Fruit fly (Drosophila melanogaster): ENCODE data around the gene Ranbp21.

Gene Ranbp21

dm6 chrX:19692951-19693698 lies 41.1 kb upstream of the Ranbp21 start, which contains the start of gene Mer (continued):
- TF ChIP-seq Myb (GFP tag; optimal IDR thresholded peaks at IDR 0.05) (peak; percentile 71), Bteb2 (GFP tag; optimal IDR thresholded peaks at IDR 0.05) (peak; percentile 85), CG4328 (GFP tag; optimal IDR thresholded peaks at IDR 0.05) (peak; percentile 74), Antp (GFP tag; optimal IDR thresholded peaks at IDR 0.05) (peak; percentile 92), CG10147 (GFP tag; optimal IDR thresholded peaks at IDR 0.05) (peak; percentile 78), CG8089 (GFP tag; optimal IDR thresholded peaks at IDR 0.05) (peak; percentile 71), lov (optimal IDR thresholded peaks at IDR 0.05) (no peak), lov (GFP tag; IDR thresholded peaks at IDR 0.05) (peak; percentile 48; the same call in 1 of the 3 replicates), D19A (tag; optimal IDR thresholded peaks at IDR 0.05) (peak; percentile 76), CG1792 (GFP tag; optimal IDR thresholded peaks at IDR 0.05) (peak; percentile 71), CG12236 (GFP tag; optimal IDR thresholded peaks at IDR 0.05) (peak; percentile 51), CG13296 (GFP tag; optimal IDR thresholded peaks at IDR 0.05) (peak; percentile 87), HLH3B (GFP tag; IDR thresholded peaks at IDR 0.05) (peak; percentile 83), CG32767 (GFP tag; IDR thresholded peaks at IDR 0.05) (peak; percentile 90), sim (GFP tag; IDR thresholded peaks at IDR 0.05) (peak; percentile 67), Hsf (GFP tag; optimal IDR thresholded peaks at IDR 0.05) (peak; percentile 88), Lpt (GFP tag; optimal IDR thresholded peaks at IDR 0.05) (no peak), Hmx (GFP tag; optimal IDR thresholded peaks at IDR 0.05) (peak; percentile 49), Eip74EF (GFP tag; optimal IDR thresholded peaks at IDR 0.05) (no peak), p53 (GFP tag; optimal IDR thresholded peaks at IDR 0.05) (peak; percentile 71), Bdp1 (GFP tag; optimal IDR thresholded peaks at IDR 0.05) (peak; percentile 73), croc (GFP tag; conservative IDR thresholded peaks at IDR 0.05) (peak; percentile 65), gsb-n (tag; optimal IDR thresholded peaks at IDR 0.05) (peak; percentile 65), scrt (GFP tag; optimal IDR thresholded peaks at IDR 0.05) (peak; percentile 91), Meics (GFP tag; optimal IDR thresholded peaks at IDR 0.05) (peak; percentile 90), CG13287 (GFP tag; IDR thresholded peaks at IDR 0.05; ENCODE audit: partially characterized antibody) (peak; percentile 53; the same call in 1 of the 2 replicates), CG11695 (GFP tag; IDR thresholded peaks at IDR 0.05) (peak; percentile 92), Hr78 (GFP tag; optimal IDR thresholded peaks at IDR 0.05) (no peak), NK7.1 (GFP tag; optimal IDR thresholded peaks at IDR 0.05) (peak; percentile 79), trem (tag; optimal IDR thresholded peaks at IDR 0.05) (peak; percentile 86), nerfin-2 (GFP tag; IDR thresholded peaks at IDR 0.05; ENCODE audit: partially characterized antibody) (no peak), CG2678 (tag; optimal IDR thresholded peaks at IDR 0.05) (peak; percentile 88), HHEX (GFP tag; optimal IDR thresholded peaks at IDR 0.05) (peak; percentile 83), CG13624 (GFP tag; optimal IDR thresholded peaks at IDR 0.05) (peak; percentile 88), Ravus (GFP tag; IDR thresholded peaks at IDR 0.05) (peak; percentile 34; the same call in 1 of the 2 replicates), CG17912 (GFP tag; optimal IDR thresholded peaks at IDR 0.05) (peak; percentile 48), gfzf (GFP tag; optimal IDR thresholded peaks at IDR 0.05) (peak; percentile 75), Asciz (GFP tag; optimal IDR thresholded peaks at IDR 0.05) (no peak), CG17186 (GFP tag; optimal IDR thresholded peaks at IDR 0.05) (peak; percentile 46), grn (GFP tag; optimal IDR thresholded peaks at IDR 0.05) (no peak), fd64A (GFP tag; optimal IDR thresholded peaks at IDR 0.05) (peak; percentile 62), CG7357 (GFP tag; IDR thresholded peaks at IDR 0.05) (peak; percentile 69; the same call in 1 of the 3 replicates), CG13123 (GFP tag; optimal IDR thresholded peaks at IDR 0.05) (peak; percentile 40), Kr (GFP tag; optimal IDR thresholded peaks at IDR 0.05) (no peak), tup (GFP tag; optimal IDR thresholded peaks at IDR 0.05) (peak; percentile 1), CG10274 (GFP tag; optimal IDR thresholded peaks at IDR 0.05) (peak; percentile 54), CG6654 (GFP tag; optimal IDR thresholded peaks at IDR 0.05) (peak; percentile 56), klu (GFP tag; IDR thresholded peaks at IDR 0.05) (peak; percentile 51; the same call in 1 of the 2 replicates), CG14965 (GFP tag; optimal IDR thresholded peaks at IDR 0.05; ENCODE audit: borderline replicate concordance) (peak; percentile 29)

Data from whole organism, embryonic.